Worm (Caenorhabditis elegans): ENCODE data around the gene iffb-1.

- TF ChIP-seq aly-2 (tag; optimal IDR thresholded peaks at IDR 0.05) (no peak), fos-1 (tag; optimal IDR thresholded peaks at IDR 0.05) (no peak), pha-4 (tag; optimal IDR thresholded peaks at IDR 0.05) (no peak), egl-27 (tag; optimal IDR thresholded peaks at IDR 0.05) (no peak), ztf-11 (tag; optimal IDR thresholded peaks at IDR 0.05) (no peak), nhr-43 (tag; optimal IDR thresholded peaks at IDR 0.05; ENCODE audit: poor library complexity, severe bottlenecking) (no peak), sea-2 (GFP tag; optimal IDR thresholded peaks at IDR 0.05) (no peak), lsy-12 (tag; optimal IDR thresholded peaks at IDR 0.05) (no peak), tbx-2 (tag; optimal IDR thresholded peaks at IDR 0.05) (no peak), fkh-10 (GFP tag; optimal IDR thresholded peaks at IDR 0.05) (no peak)
Measured at ce11 chrIII:2283341-2283847, 30.8 kb upstream of the iffb-1 start.

Data from whole organism, L3 larva.